Fruit fly (Drosophila melanogaster) whole organism, adult: ENCODE data around the gene Cpr66Cb.

Experiments
- CG11617 ChIP-seq: fragments of 200-800 bp; sonication (Bioruptor generic); optimal IDR thresholded peaks from 2 replicates; lab custom pipeline; 2017; ENCODE audit warnings: mild to moderate bottlenecking, missing biosample characterization, missing genetic modification reagents, missing genetic modification characterization
- CG5204 ChIP-seq: fragments of 200-800 bp; sonication (Bioruptor generic); optimal IDR thresholded peaks from 2 replicates; lab custom pipeline; 2016; ENCODE audit warnings: missing biosample characterization, missing genetic modification characterization
- CG7101 ChIP-seq: fragments of 200-800 bp; sonication (Bioruptor generic); optimal IDR thresholded peaks from 2 replicates; lab custom pipeline; 2018; ENCODE audit warnings: missing biosample characterization, mild to moderate bottlenecking, missing genetic modification characterization, moderate library complexity
- Hr96 ChIP-seq: fragments of 200-800 bp; sonication (Bioruptor generic); optimal IDR thresholded peaks from 2 replicates; lab custom pipeline; 2016; ENCODE audit warnings: missing biosample characterization, missing genetic modification characterization
- Mnt ChIP-seq: fragments of 200-800 bp; sonication (Bioruptor generic); optimal IDR thresholded peaks from 2 replicates; lab custom pipeline; 2016; ENCODE audit warnings: missing biosample characterization, mild to moderate bottlenecking, missing genetic modification characterization
- bab1 ChIP-seq: fragments of 200-800 bp; sonication (Bioruptor generic); optimal IDR thresholded peaks from 3 replicates; lab custom pipeline; 2019; ENCODE audit warnings: missing biosample characterization, mild to moderate bottlenecking, missing genetic modification characterization, moderate library complexity
- ovo ChIP-seq: fragments of 200-800 bp; sonication (Bioruptor generic); optimal IDR thresholded peaks from 2 replicates; lab custom pipeline; 2016; ENCODE audit warnings: missing biosample characterization, missing genetic modification characterization
- pad ChIP-seq: fragments of 200-800 bp; sonication (Bioruptor generic); optimal IDR thresholded peaks from 3 replicates; lab custom pipeline; 2017; ENCODE audit warnings: missing biosample characterization, missing genetic modification characterization, mild to moderate bottlenecking, moderate library complexity, missing genetic modification reagents
- tj ChIP-seq: fragments of 200-800 bp; sonication (Bioruptor generic); optimal IDR thresholded peaks from 3 replicates; lab custom pipeline; 2017; ENCODE audit warnings: missing biosample characterization, mild to moderate bottlenecking, missing genetic modification characterization, moderate library complexity

dm6 chr3L:8340264-8341095, 4.0 kb downstream of the Cpr66Cb start, which contains the start of the genes Prim1 and CG7083:
- TF ChIP-seq Hr96 (GFP tag; lab: Kevin White, UChicago) (peak; percentile 74), Mnt (GFP tag; lab: Kevin White, UChicago) (peak; percentile 67), ovo (GFP tag; lab: Kevin White, UChicago) (peak; percentile 50), tj (GFP tag; lab: Kevin White, UChicago) (peak; percentile 41), pad (GFP tag; lab: Kevin White, UChicago) (peak; percentile 60), CG5204 (GFP tag; lab: Kevin White, UChicago) (peak; percentile 86), CG11617 (GFP tag; lab: Kevin White, UChicago) (peak; percentile 85), CG7101 (peak; percentile 79), bab1 (GFP tag; lab: Kevin White, UChicago) (peak; percentile 69)
